Worm (Caenorhabditis elegans) whole organism, young adult: ENCODE measurements around the gene C33H5.2.

Experiments
- B0336.3 ChIP-seq: fragments of 200-800 bp; sonication (Bioruptor generic); IDR thresholded peaks from 2 replicates; pipeline ENCODE4 v1.3.6; 2022; ENCODE audit warnings: missing genetic modification characterization, missing compliant biosample characterization
- C17E4.6 ChIP-seq: fragments of 200-800 bp; sonication (Bioruptor generic); IDR thresholded peaks from 2 replicates; pipeline ENCODE4 v1.3.6; 2022; ENCODE audit warnings: missing genetic modification reagents, missing genetic modification characterization, missing compliant biosample characterization
- F22D6.2 ChIP-seq: sonication (generic microtip); optimal IDR thresholded peaks from 2 replicates; lab custom pipeline; 2016; ENCODE audit warnings: mild to moderate bottlenecking, missing genetic modification characterization, missing compliant biosample characterization
- F37B4.10 ChIP-seq: fragments of 200-800 bp; sonication (Bioruptor generic); IDR thresholded peaks from 2 replicates; pipeline ENCODE4 v1.3.6; 2022; ENCODE audit warnings: missing genetic modification characterization, missing compliant biosample characterization
- F39B2.1 ChIP-seq: fragments of 200-800 bp; sonication (Bioruptor generic); IDR thresholded peaks from 2 replicates; pipeline ENCODE4 v1.3.6; 2022; ENCODE audit warnings: missing genetic modification reagents, missing genetic modification characterization, missing compliant biosample characterization
- F52B5.7 ChIP-seq: sonication (generic microtip); optimal IDR thresholded peaks from 2 replicates; lab custom pipeline; 2016; ENCODE audit warnings: mild to moderate bottlenecking, missing genetic modification characterization, missing compliant biosample characterization
- F57A8.1 ChIP-seq: fragments of 200-800 bp; sonication (Bioruptor generic); optimal IDR thresholded peaks from 2 replicates; lab custom pipeline; 2018; ENCODE audit warnings: mild to moderate bottlenecking, missing genetic modification characterization, moderate library complexity, missing compliant biosample characterization
- K12H6.12 ChIP-seq: fragments of 200-800 bp; sonication (Bioruptor generic); optimal IDR thresholded peaks from 2 replicates; lab custom pipeline; 2018; ENCODE audit warnings: mild to moderate bottlenecking, missing genetic modification characterization, missing compliant biosample characterization
- T26A5.8 ChIP-seq: sonication (generic microtip); optimal IDR thresholded peaks from 2 replicates; lab custom pipeline; 2016; ENCODE audit warnings: missing genetic modification characterization, missing compliant biosample characterization
- Y95B8A.8 ChIP-seq: fragments of 200-800 bp; sonication (Bioruptor generic); IDR thresholded peaks from 2 replicates; pipeline ENCODE4 v1.3.6; 2022; ENCODE audit warnings: missing genetic modification reagents, missing genetic modification characterization, missing compliant biosample characterization
- ama-1 ChIP-seq, 3 experiments: fragments of 150-350 bp in 1 of 3; sonication (generic microtip) in 2 of 3; optimal IDR thresholded peaks; 2 replicates each; lab custom pipeline; 2014 to 2018; ENCODE audit warnings: missing biosample characterization in 2 of 3, missing genetic modification characterization in 2 of 3, missing genetic modification reagents in 2 of 3
- aptf-2 ChIP-seq: fragments of 200-800 bp; sonication (Bioruptor generic); conservative IDR thresholded peaks from 2 replicates; pipeline ENCODE4 v1.3.6; 2022; ENCODE audit warnings: missing genetic modification reagents, missing genetic modification characterization, missing compliant biosample characterization
- bed-1 ChIP-seq: fragments of 200-800 bp; sonication (Bioruptor generic); IDR thresholded peaks from 2 replicates; pipeline ENCODE4 v1.3.6; 2022; ENCODE audit warnings: missing genetic modification reagents, missing genetic modification characterization, missing compliant biosample characterization
- bed-2 ChIP-seq: fragments of 200-800 bp; sonication (Bioruptor generic); IDR thresholded peaks from 2 replicates; pipeline ENCODE4 v1.3.6; 2022; ENCODE audit warnings: missing genetic modification reagents, missing genetic modification characterization, missing compliant biosample characterization
- cebp-2 ChIP-seq: fragments of 200-800 bp; sonication (Bioruptor generic); IDR thresholded peaks from 2 replicates; pipeline ENCODE4 v1.3.6; 2022; ENCODE audit warnings: missing genetic modification characterization, missing compliant biosample characterization
- ceh-27 ChIP-seq: fragments of 200-800 bp; sonication (Bioruptor generic); optimal IDR thresholded peaks from 2 replicates; lab custom pipeline; 2018; ENCODE audit warnings: mild to moderate bottlenecking, missing genetic modification characterization, moderate library complexity, missing compliant biosample characterization
- ceh-91 ChIP-seq: fragments of 200-800 bp; sonication (Bioruptor generic); IDR thresholded peaks from 2 replicates; pipeline ENCODE4 v1.3.6; 2022; ENCODE audit warnings: missing genetic modification reagents, missing genetic modification characterization, missing compliant biosample characterization
- chd-7 ChIP-seq: sonication (generic microtip); optimal IDR thresholded peaks from 2 replicates; lab custom pipeline; 2016; ENCODE audit warnings: mild to moderate bottlenecking, missing genetic modification characterization, moderate library complexity, missing compliant biosample characterization
- dox-1 ChIP-seq: fragments of 200-800 bp; sonication (Bioruptor generic); IDR thresholded peaks from 2 replicates; pipeline ENCODE4 v1.3.6; 2022; ENCODE audit warnings: missing genetic modification reagents, missing genetic modification characterization, missing compliant biosample characterization
- efl-1 ChIP-seq: fragments of 150-350 bp; optimal IDR thresholded peaks from 2 replicates; lab custom pipeline; 2014; ENCODE audit warnings: missing biosample characterization, missing genetic modification reagents, missing genetic modification characterization
- egl-18 ChIP-seq: fragments of 200-800 bp; sonication (Bioruptor generic); IDR thresholded peaks from 2 replicates; pipeline ENCODE4 v1.3.6; 2022; ENCODE audit warnings: missing genetic modification reagents, missing genetic modification characterization, missing compliant biosample characterization
- ekl-4 ChIP-seq: fragments of 200-800 bp; sonication (Bioruptor generic); IDR thresholded peaks from 2 replicates; pipeline ENCODE4 v1.3.6; 2022; ENCODE audit warnings: missing genetic modification reagents, missing genetic modification characterization, missing compliant biosample characterization
- gei-17 ChIP-seq: fragments of 200-800 bp; sonication (Bioruptor generic); optimal IDR thresholded peaks from 2 replicates; lab custom pipeline; 2018; ENCODE audit warnings: mild to moderate bottlenecking, missing genetic modification characterization, missing compliant biosample characterization
- him-1 ChIP-seq: sonication (generic microtip); optimal IDR thresholded peaks from 2 replicates; lab custom pipeline; 2016; ENCODE audit warnings: missing genotype, missing genetic modification reagents, missing genetic modification characterization, missing compliant biosample characterization
- hlh-12 ChIP-seq: sonication (generic microtip); optimal IDR thresholded peaks from 2 replicates; lab custom pipeline; 2016; ENCODE audit warnings: missing genetic modification characterization, missing compliant biosample characterization
- hlh-26 ChIP-seq: fragments of 200-800 bp; sonication (Bioruptor generic); conservative IDR thresholded peaks from 2 replicates; pipeline ENCODE4 v1.3.6; 2022; ENCODE audit warnings: missing genetic modification reagents, missing genetic modification characterization, missing compliant biosample characterization
- hmg-20 ChIP-seq: fragments of 200-800 bp; sonication (Bioruptor generic); IDR thresholded peaks from 2 replicates; pipeline ENCODE4 v1.3.6; 2022; ENCODE audit warnings: missing genetic modification reagents, missing genetic modification characterization, missing compliant biosample characterization
- hsf-1 ChIP-seq: fragments of 200-800 bp; sonication (Bioruptor generic); IDR thresholded peaks from 2 replicates; pipeline ENCODE4 v1.3.6; 2022; ENCODE audit warnings: missing genetic modification reagents, missing genetic modification characterization, missing compliant biosample characterization
- lag-1 ChIP-seq: fragments of 200-800 bp; sonication (Bioruptor generic); IDR thresholded peaks from 2 replicates; pipeline ENCODE4 v1.3.6; 2022; ENCODE audit warnings: missing genetic modification reagents, missing genetic modification characterization, missing compliant biosample characterization
- let-526 ChIP-seq: fragments of 200-800 bp; sonication (Bioruptor generic); IDR thresholded peaks from 2 replicates; pipeline ENCODE4 v1.3.6; 2022; ENCODE audit warnings: missing genetic modification reagents, missing genetic modification characterization, missing compliant biosample characterization
- let-607 ChIP-seq, 2 experiments: fragments of 200-800 bp in 1 of 2; sonication (Bioruptor generic) in 1 of 2; sonication (generic microtip) in 1 of 2; optimal IDR thresholded peaks; 2 replicates each; lab custom pipeline; 2016 to 2018; ENCODE audit warnings: mild to moderate bottlenecking in 2 of 2, missing compliant biosample characterization in 2 of 2, missing genetic modification characterization in 2 of 2, moderate library complexity in 2 of 2, missing genotype in 1 of 2
- lin-26 ChIP-seq: fragments of 200-800 bp; sonication (Bioruptor generic); IDR thresholded peaks from 2 replicates; pipeline ENCODE4 v1.3.6; 2022; ENCODE audit warnings: missing genetic modification reagents, missing genetic modification characterization, missing compliant biosample characterization
- lin-40 ChIP-seq: sonication (generic microtip); optimal IDR thresholded peaks from 2 replicates; lab custom pipeline; 2016; ENCODE audit warnings: missing genetic modification characterization, mild to moderate bottlenecking, missing compliant biosample characterization, missing genotype, missing genetic modification reagents
- lin-54 ChIP-seq: fragments of 200-800 bp; sonication (Bioruptor generic); optimal IDR thresholded peaks from 2 replicates; lab custom pipeline; 2018; ENCODE audit warnings: mild to moderate bottlenecking, missing genetic modification characterization, missing compliant biosample characterization
- lsy-27 ChIP-seq: sonication (generic microtip); optimal IDR thresholded peaks from 2 replicates; lab custom pipeline; 2017; ENCODE audit warnings: missing genetic modification characterization, mild to moderate bottlenecking, missing compliant biosample characterization, antibody characterized with exemption, missing genotype, borderline replicate concordance; ENCODE audit not compliant: insufficient read depth
- madf-10 ChIP-seq: sonication (generic microtip); optimal IDR thresholded peaks from 2 replicates; lab custom pipeline; 2016; ENCODE audit warnings: mild to moderate bottlenecking, missing genetic modification characterization, missing compliant biosample characterization
- madf-6 ChIP-seq: fragments of 200-800 bp; sonication (Bioruptor generic); IDR thresholded peaks from 2 replicates; pipeline ENCODE4 v1.3.6; 2022; ENCODE audit warnings: missing genetic modification reagents, missing genetic modification characterization, missing compliant biosample characterization
- mxl-1 ChIP-seq: sonication (generic microtip); optimal IDR thresholded peaks from 2 replicates; lab custom pipeline; 2016; ENCODE audit warnings: missing genetic modification characterization, missing compliant biosample characterization
- nfya-1 ChIP-seq: sonication (generic microtip); optimal IDR thresholded peaks from 2 replicates; lab custom pipeline; 2017; ENCODE audit warnings: antibody characterized with exemption, missing compliant biosample characterization, missing genetic modification characterization, borderline replicate concordance; ENCODE audit not compliant: insufficient read depth
- nhr-120 ChIP-seq: fragments of 200-800 bp; sonication (Bioruptor generic); IDR thresholded peaks from 2 replicates; pipeline ENCODE4 v1.3.6; 2022; ENCODE audit warnings: missing genetic modification characterization, missing compliant biosample characterization
- nhr-179 ChIP-seq: sonication (generic microtip); optimal IDR thresholded peaks from 2 replicates; lab custom pipeline; 2016; ENCODE audit warnings: mild to moderate bottlenecking, missing genetic modification characterization, missing compliant biosample characterization
- pha-4 ChIP-seq: fragments of 150-350 bp; sonication (generic microtip); optimal IDR thresholded peaks from 2 replicates; lab custom pipeline; 2014; ENCODE audit warnings: missing biosample characterization, missing genetic modification reagents, missing genetic modification characterization
- rec-8 ChIP-seq, 2 experiments: sonication (generic microtip); optimal IDR thresholded peaks; 2 replicates each; lab custom pipeline; 2016; ENCODE audit warnings: mild to moderate bottlenecking in 2 of 2, missing genetic modification characterization in 2 of 2, missing genetic modification reagents in 2 of 2, missing genotype in 2 of 2, missing biosample characterization in 1 of 2, missing compliant biosample characterization in 1 of 2, moderate library complexity in 1 of 2
- repo-1 ChIP-seq: sonication (generic microtip); optimal IDR thresholded peaks from 2 replicates; lab custom pipeline; 2017; ENCODE audit warnings: mild to moderate bottlenecking, missing genetic modification characterization, missing compliant biosample characterization
- rpc-1 ChIP-seq, 2 experiments: fragments of 150-350 bp in 1 of 2; sonication (generic microtip) in 1 of 2; optimal IDR thresholded peaks; 2 replicates each; lab custom pipeline; 2014 to 2018; ENCODE audit warnings: missing biosample characterization in 1 of 2, missing genetic modification characterization in 1 of 2, missing genetic modification reagents in 1 of 2, missing genotype in 1 of 2
- sea-2 ChIP-seq: fragments of 200-800 bp; sonication (Bioruptor generic); IDR thresholded peaks from 2 replicates; pipeline ENCODE4 v1.3.6; 2022; ENCODE audit warnings: missing genetic modification characterization, missing compliant biosample characterization
- tbx-9 ChIP-seq: sonication (generic microtip); optimal IDR thresholded peaks from 2 replicates; lab custom pipeline; 2016; ENCODE audit warnings: borderline replicate concordance, missing genetic modification characterization, inconsistent platforms, missing compliant biosample characterization
- unc-62 ChIP-seq: fragments of 150-350 bp; optimal IDR thresholded peaks from 2 replicates; lab custom pipeline; 2014; ENCODE audit warnings: missing biosample characterization, missing genetic modification reagents, missing genetic modification characterization
- ztf-28 ChIP-seq: fragments of 200-800 bp; sonication (Bioruptor generic); IDR thresholded peaks from 2 replicates; pipeline ENCODE4 v1.3.6; 2022; ENCODE audit warnings: missing genetic modification reagents, missing genetic modification characterization, missing compliant biosample characterization

The C33H5.2 gene

ce11 chrIV:7800338-7800737 is 4.5 kb upstream of the C33H5.2 start (continued):
- TF ChIP-seq T26A5.8 (tag; lab: Kevin White, UChicago) (peak; percentile 20), rec-8 (tag; optimal IDR thresholded peaks at IDR 0.05; lab: Kevin White, UChicago) (no peak), B0336.3 (peak; percentile 69; the same call in 1 of the 2 replicates), nhr-179 (tag; lab: Kevin White, UChicago) (no peak), bed-2 (GFP tag; lab: Robert Waterston, UW) (no peak), mxl-1 (tag; lab: Kevin White, UChicago) (no peak), ama-1 (optimal IDR thresholded peaks at IDR 0.05; lab: Kevin White, UChicago) (no peak), ama-1 (GFP tag; optimal IDR thresholded peaks at IDR 0.05; lab: Kevin White, UChicago) (peak in 1 of 2 experiments; percentile 94), C17E4.6 (peak; percentile 74), ceh-91 (GFP tag; lab: Robert Waterston, UW) (no peak), bed-1 (GFP tag; lab: Robert Waterston, UW) (no peak), ceh-27 (GFP tag; lab: Kevin White, UChicago) (no peak), gei-17 (GFP tag; lab: Kevin White, UChicago) (no peak), ztf-28 (no peak), hsf-1 (GFP tag; lab: Robert Waterston, UW) (no peak; the same call in none of the 2 replicates), nfya-1 (tag; lab: Kevin White, UChicago) (no peak), hlh-26 (GFP tag; lab: Robert Waterston, UW) (no peak), F52B5.7 (no peak), cebp-2 (GFP tag; lab: Robert Waterston, UW) (no peak), hmg-20 (GFP tag; lab: Robert Waterston, UW) (peak; percentile 32; the same call in 1 of the 2 replicates), hlh-12 (tag; lab: Kevin White, UChicago) (no peak), F22D6.2 (tag; lab: Kevin White, UChicago) (no peak), F57A8.1 (GFP tag; lab: Kevin White, UChicago) (no peak), aptf-2 (GFP tag; lab: Robert Waterston, UW) (no peak), F39B2.1 (no peak; the same call in 1 of the 2 replicates), egl-18 (GFP tag; lab: Robert Waterston, UW) (no peak), tbx-9 (tag; lab: Kevin White, UChicago) (no peak), K12H6.12 (tag; lab: Kevin White, UChicago) (no peak), ekl-4 (GFP tag; lab: Robert Waterston, UW) (peak; percentile 82), lag-1 (GFP tag; lab: Robert Waterston, UW) (no peak), pha-4 (tag; lab: Kevin White, UChicago) (no peak), let-526 (GFP tag; lab: Robert Waterston, UW) (no peak), lin-40 (tag; lab: Kevin White, UChicago) (no peak), him-1 (tag; lab: Kevin White, UChicago) (peak; percentile 24), efl-1 (peak; percentile 41), madf-6 (GFP tag; lab: Robert Waterston, UW) (peak; percentile 82), chd-7 (tag; lab: Kevin White, UChicago) (no peak), repo-1 (no peak), lin-54 (GFP tag; lab: Kevin White, UChicago) (no peak), lsy-27 (tag; lab: Kevin White, UChicago) (no peak), nhr-120 (GFP tag; lab: Robert Waterston, UW) (no peak), let-607 (tag; optimal IDR thresholded peaks at IDR 0.05; lab: Kevin White, UChicago) (no peak), unc-62 (GFP tag; lab: Kevin White, UChicago) (no peak), Y95B8A.8 (no peak), lin-26 (GFP tag; lab: Robert Waterston, UW) (peak; percentile 66), madf-10 (tag; lab: Kevin White, UChicago) (no peak), F37B4.10 (GFP tag; lab: Robert Waterston, UW) (no peak), dox-1 (GFP tag; lab: Robert Waterston, UW) (no peak), sea-2 (no peak), rpc-1 (optimal IDR thresholded peaks at IDR 0.05; lab: Kevin White, UChicago) (no peak), rpc-1 (tag; optimal IDR thresholded peaks at IDR 0.05; lab: Kevin White, UChicago) (no peak)
